Fruit fly (Drosophila melanogaster) whole organism, embryonic: ENCODE measurements around the gene CG17028.

Source experiments
- CG3163 ChIP-seq: fragments of 200-800 bp; sonication (Bioruptor generic); optimal IDR thresholded peaks from 3 replicates; lab custom pipeline; 2016; ENCODE audit warnings: missing biosample characterization, missing genetic modification characterization
- CG9727 ChIP-seq: fragments of 200-800 bp; sonication (Bioruptor generic); optimal IDR thresholded peaks from 3 replicates; lab custom pipeline; 2017; ENCODE audit warnings: missing biosample characterization, mild to moderate bottlenecking, missing genetic modification characterization
- Gsc ChIP-seq: fragments of 200-800 bp; sonication (Bioruptor generic); IDR thresholded peaks from 2 replicates; pipeline ENCODE4 v1.3.6; 2022; ENCODE audit warnings: missing biosample characterization, missing genetic modification characterization
- Trl ChIP-seq, 3 experiments: fragments of >200 bp in 2 of 3; fragments of 200-800 bp in 1 of 3; sonication (Bioruptor generic) in 1 of 3; optimal IDR thresholded peaks; 2 replicates in 1 of 3; 3 replicates in 2 of 3; lab custom pipeline; 2016 to 2017; ENCODE audit warnings: missing biosample characterization in 1 of 3, missing genetic modification characterization in 1 of 3
- caup ChIP-seq: fragments of 200-800 bp; sonication (Bioruptor generic); optimal IDR thresholded peaks from 3 replicates; lab custom pipeline; 2017; ENCODE audit warnings: missing biosample characterization, mild to moderate bottlenecking, missing genetic modification characterization, moderate library complexity; ENCODE audit not compliant: severe bottlenecking
- cg ChIP-seq: fragments of 200-800 bp; sonication (Bioruptor generic); optimal IDR thresholded peaks from 3 replicates; lab custom pipeline; 2019; ENCODE audit warnings: missing biosample characterization, mild to moderate bottlenecking, missing genetic modification characterization, moderate library complexity
- cwo ChIP-seq: fragments of 200-800 bp; sonication (Bioruptor generic); optimal IDR thresholded peaks from 3 replicates; lab custom pipeline; 2017; ENCODE audit warnings: missing biosample characterization, missing genetic modification characterization, mild to moderate bottlenecking, moderate library complexity, missing genetic modification reagents
- kni ChIP-seq: fragments of 200-800 bp; sonication (Bioruptor generic); optimal IDR thresholded peaks from 3 replicates; lab custom pipeline; 2017; ENCODE audit warnings: mild to moderate bottlenecking, missing biosample characterization, missing genetic modification reagents, missing genetic modification characterization
- pan ChIP-seq, 4 experiments: fragments of >200 bp in 3 of 4; fragments of 200-800 bp in 1 of 4; sonication (Bioruptor generic) in 1 of 4; optimal IDR thresholded peaks in 3 of 4; IDR thresholded peaks in 1 of 4; 2 replicates each; pipeline versions ENCODE4 v1.3.6 to Lab custom; 2017 to 2022; ENCODE audit warnings: missing biosample characterization in 2 of 4, missing genetic modification characterization in 2 of 4, mixed read lengths in 1 of 4
- sd ChIP-seq: fragments of 200-800 bp; sonication (Bioruptor generic); optimal IDR thresholded peaks from 3 replicates; lab custom pipeline; 2018; ENCODE audit warnings: missing biosample characterization, mild to moderate bottlenecking, missing genetic modification characterization, moderate library complexity
- sqz ChIP-seq: fragments of 200-800 bp; sonication (Bioruptor generic); optimal IDR thresholded peaks from 3 replicates; lab custom pipeline; 2018; ENCODE audit warnings: missing biosample characterization, mild to moderate bottlenecking, missing genetic modification characterization
- stwl ChIP-seq: fragments of 200-800 bp; sonication (Bioruptor generic); optimal IDR thresholded peaks from 3 replicates; lab custom pipeline; 2018; ENCODE audit warnings: missing biosample characterization, mild to moderate bottlenecking, missing genetic modification characterization, moderate library complexity
- yki ChIP-seq: fragments of >200 bp; optimal IDR thresholded peaks from 3 replicates; lab custom pipeline; 2018
- z ChIP-seq: fragments of 200-800 bp; sonication (Bioruptor generic); IDR thresholded peaks from 3 replicates; pipeline ENCODE4 v1.3.6; 2022; ENCODE audit warnings: missing biosample characterization, missing genetic modification characterization

Gene CG17028

DNA sequence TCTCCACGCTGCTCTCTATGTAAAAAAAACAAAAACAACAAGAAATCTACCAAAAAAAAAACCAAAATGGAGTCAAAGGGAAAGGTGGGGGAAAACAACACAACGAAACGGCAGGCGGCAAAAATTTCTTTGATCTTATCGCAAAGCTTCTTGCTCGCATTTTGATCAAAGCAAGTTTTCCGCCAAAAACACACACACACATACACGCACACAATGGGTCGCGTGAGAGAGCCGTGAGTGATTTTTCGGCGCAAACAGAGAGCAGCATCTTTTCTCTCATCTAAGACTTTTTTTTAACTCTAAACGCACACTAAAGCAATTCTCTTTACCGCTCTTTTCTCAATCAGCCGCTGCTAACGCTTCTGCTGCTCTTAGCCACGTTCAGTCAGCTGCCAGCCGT is 50.6 kb downstream of the CG17028 start:
- TF ChIP-seq cg (peak; percentile 58), cwo (GFP tag; lab: Kevin White, UChicago) (peak; percentile 20), Trl (optimal IDR thresholded peaks at IDR 0.05; lab: Kevin White, UChicago) (peak; percentile 75 to 78), Trl (GFP tag; optimal IDR thresholded peaks at IDR 0.05; lab: Kevin White, UChicago) (no peak), z (GFP tag; lab: Robert Waterston, UW) (0 out of 3 replicates have a peak, but pooled peaks have one; percentile 26), CG3163 (GFP tag; lab: Kevin White, UChicago) (peak; percentile 22), yki (peak; percentile 43), sqz (GFP tag; lab: Kevin White, UChicago) (peak; percentile 63), CG9727 (GFP tag; lab: Kevin White, UChicago) (no peak), pan (optimal IDR thresholded peaks at IDR 0.05; lab: Kevin White, UChicago) (no peak), pan (GFP tag; optimal IDR thresholded peaks at IDR 0.05 in 1 of 2, IDR thresholded peaks at IDR 0.05 in 1 of 2) (peak in 1 of 2 experiments; percentile 81), caup (GFP tag; lab: Kevin White, UChicago) (peak; percentile 13), kni (GFP tag; lab: Kevin White, UChicago) (peak; percentile 1), stwl (tag; lab: Kevin White, UChicago) (no peak), sd (tag; lab: Kevin White, UChicago) (peak; percentile 37), Gsc (GFP tag; lab: Robert Waterston, UW) (no peak)
